Worm (Caenorhabditis elegans): Measurements from ENCODE around the gene K04C2.3.

ce11 chrIII:6891560-6891959 lies 18.7 kb downstream of the K04C2.3 start, which contains the start of gene K04C2.5:
- no peak for TF ChIP-seq lsy-2 (tag; optimal IDR thresholded peaks at IDR 0.05)
- no peak for TF ChIP-seq mdl-1 (tag; optimal IDR thresholded peaks at IDR 0.05)
- TF ChIP-seq unc-62 (GFP tag; optimal IDR thresholded peaks at IDR 0.05), result no peak
- no peak for TF ChIP-seq nhr-6 (tag; optimal IDR thresholded peaks at IDR 0.05)
- TF ChIP-seq ama-1 (optimal IDR thresholded peaks at IDR 0.05), result no peak
- TF ChIP-seq elt-1 (tag; optimal IDR thresholded peaks at IDR 0.05), result no peak
- TF ChIP-seq lin-11 (tag; optimal IDR thresholded peaks at IDR 0.05), result no peak
- no peak for TF ChIP-seq nhr-237 (tag; optimal IDR thresholded peaks at IDR 0.05)
- TF ChIP-seq ztf-11 (tag; optimal IDR thresholded peaks at IDR 0.05), result no peak
- TF ChIP-seq unc-55 (GFP tag; optimal IDR thresholded peaks at IDR 0.05), result no peak
- TF ChIP-seq ztf-1 (GFP tag; conservative IDR thresholded peaks at IDR 0.05), result no peak
- no peak for TF ChIP-seq alr-1 (tag; optimal IDR thresholded peaks at IDR 0.05)

All from whole organism, L2 larva.